Worm (Caenorhabditis elegans) whole organism, L2 larva: ENCODE measurements around the gene F08F8.7.

ENCODE experiments used
- C34F6.9 ChIP-seq: fragments of 150-350 bp; optimal IDR thresholded peaks from 2 replicates; lab custom pipeline; 2014; ENCODE audit warnings: missing biosample characterization, missing genetic modification characterization
- ceh-82 ChIP-seq: fragments of 150-350 bp; optimal IDR thresholded peaks from 2 replicates; lab custom pipeline; 2014; ENCODE audit warnings: missing biosample characterization, missing genetic modification characterization
- elt-3 ChIP-seq: sonication (generic microtip); optimal IDR thresholded peaks from 2 replicates; lab custom pipeline; 2017; ENCODE audit warnings: missing biosample characterization, missing genetic modification characterization
- nhr-12 ChIP-seq: fragments of 150-350 bp; optimal IDR thresholded peaks from 2 replicates; lab custom pipeline; 2014; ENCODE audit warnings: missing biosample characterization, missing genetic modification characterization
- snpc-4 ChIP-seq: fragments of 150-350 bp; optimal IDR thresholded peaks from 2 replicates; lab custom pipeline; 2014; ENCODE audit warnings: missing biosample characterization, missing genetic modification characterization

DNA sequence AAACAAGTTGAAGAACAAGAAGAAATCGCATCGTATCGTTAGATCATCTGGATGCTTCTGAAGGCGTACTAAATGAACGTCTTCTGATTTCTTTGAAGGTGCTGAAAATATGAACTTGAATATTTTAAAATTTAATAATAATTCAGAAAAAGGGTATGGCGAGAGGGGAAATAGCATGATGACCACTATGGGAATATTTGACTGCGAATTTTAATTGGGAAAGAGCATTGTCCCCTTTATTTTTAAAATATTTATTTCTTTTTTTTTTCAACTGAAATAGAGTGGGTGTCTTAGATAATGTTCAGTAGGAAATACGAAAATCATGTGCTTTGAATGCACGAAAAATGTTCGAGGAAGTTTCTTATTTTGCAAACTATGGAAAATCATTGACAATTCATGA lies 48.4 kb upstream of the F08F8.7 start, which contains the start of gene lgc-50:
- no peak for TF ChIP-seq nhr-12 (tag; lab: Kevin White, UChicago)
- TF ChIP-seq ceh-82 (tag; lab: Kevin White, UChicago), result no peak
- TF ChIP-seq snpc-4 (tag; lab: Kevin White, UChicago), result no peak
- TF ChIP-seq C34F6.9 (tag; lab: Kevin White, UChicago), result no peak
- no peak for TF ChIP-seq elt-3 (tag; lab: Kevin White, UChicago)
